Worm (Caenorhabditis elegans): ENCODE results near the gene dmsr-11.

DNA sequence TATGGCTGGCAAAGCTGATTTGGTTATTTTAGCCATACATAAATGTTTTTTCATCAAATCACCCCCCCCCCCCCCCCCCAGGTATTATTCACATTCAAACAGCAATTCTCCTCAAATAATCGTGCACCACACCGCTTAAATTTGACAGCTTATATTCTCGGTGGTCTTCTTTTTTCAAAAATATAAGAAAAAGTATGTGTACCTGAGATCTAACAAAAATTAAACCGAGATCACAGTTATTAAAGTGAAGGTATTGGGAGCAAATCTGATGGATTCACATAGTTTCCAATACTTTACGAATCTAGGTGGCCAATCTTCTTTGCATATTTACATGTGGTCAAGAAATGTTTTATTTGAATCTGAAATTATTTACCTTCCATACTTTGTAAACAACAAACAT is 23.7 kb downstream of the dmsr-11 start, which contains the start of gene ZC404.15:
- TF ChIP-seq nhr-11 (tag; optimal IDR thresholded peaks at IDR 0.05) (no peak), efl-1 (optimal IDR thresholded peaks at IDR 0.05) (no peak), efl-1 (GFP tag; optimal IDR thresholded peaks at IDR 0.05 in 1 of 2) (no peak), nhr-77 (tag; optimal IDR thresholded peaks at IDR 0.05) (no peak), nhr-28 (tag; optimal IDR thresholded peaks at IDR 0.05) (no peak), unc-62 (GFP tag; optimal IDR thresholded peaks at IDR 0.05) (no peak)
